Worm (Caenorhabditis elegans): ENCODE measurements around the gene Y37E11AR.7.

DNA sequence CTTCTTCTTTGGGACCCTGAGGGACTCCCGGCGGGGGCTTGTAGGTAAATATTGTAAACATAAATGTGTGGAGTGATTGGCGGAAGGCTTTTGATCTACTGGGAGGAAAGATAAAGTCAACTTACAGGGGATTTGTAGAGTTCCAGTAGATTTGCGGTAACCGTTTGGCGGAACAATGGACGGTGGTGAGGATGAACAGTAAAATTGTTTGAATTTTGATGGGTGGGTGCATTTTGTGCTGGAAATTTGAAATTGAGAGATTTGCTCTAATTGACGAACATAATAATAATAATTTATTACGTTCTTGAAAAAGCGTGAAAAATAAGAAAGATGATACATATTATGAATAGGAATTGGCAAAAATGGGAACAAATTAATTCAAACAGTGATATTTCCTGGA lies 11.3 kb upstream of the Y37E11AR.7 start, which contains the start of gene vab-2:
- TF ChIP-seq ama-1 (optimal IDR thresholded peaks at IDR 0.05) (no peak), ces-1 (GFP tag; optimal IDR thresholded peaks at IDR 0.05) (no peak)
